Worm (Caenorhabditis elegans) whole organism, L4 larva: Measurements from ENCODE around the gene ZK616.2.

Experiments used
- F37D6.2 ChIP-seq: sonication (generic microtip); optimal IDR thresholded peaks from 2 replicates; lab custom pipeline; 2016; ENCODE audit warnings: mild to moderate bottlenecking, missing genetic modification characterization, missing compliant biosample characterization
- F44E2.7 ChIP-seq: fragments of 200-800 bp; sonication (Bioruptor generic); IDR thresholded peaks from 2 replicates; pipeline ENCODE4 v2.1.2; 2022; ENCODE audit warnings: missing genetic modification characterization, missing compliant biosample characterization
- Y48G9A.11 ChIP-seq: fragments of 200-800 bp; sonication (Bioruptor generic); IDR thresholded peaks from 2 replicates; pipeline ENCODE4 v1.3.6; 2022; ENCODE audit warnings: missing genetic modification reagents, missing genetic modification characterization, missing compliant biosample characterization
- ZK337.2 ChIP-seq: fragments of 200-800 bp; sonication (Bioruptor generic); IDR thresholded peaks from 2 replicates; pipeline ENCODE4 v1.3.6; 2022; ENCODE audit warnings: missing genetic modification reagents, missing genetic modification characterization, missing compliant biosample characterization
- aha-1 ChIP-seq: fragments of 150-350 bp; peaks from one replicate; lab custom pipeline; 2014; ENCODE audit warnings: missing biosample characterization, missing genetic modification characterization
- attf-4 ChIP-seq: sonication (generic microtip); optimal IDR thresholded peaks from 3 replicates; lab custom pipeline; 2017; ENCODE audit warnings: missing biosample characterization, missing genetic modification characterization
- ceh-28 ChIP-seq: fragments of 150-350 bp; optimal IDR thresholded peaks from 2 replicates; lab custom pipeline; 2014; ENCODE audit warnings: missing biosample characterization, missing genetic modification reagents, missing genetic modification characterization
- ceh-62 ChIP-seq: sonication (generic microtip); optimal IDR thresholded peaks from 2 replicates; lab custom pipeline; 2017; ENCODE audit warnings: missing biosample characterization, missing genetic modification characterization
- ceh-82 ChIP-seq: sonication (generic microtip); optimal IDR thresholded peaks from 2 replicates; lab custom pipeline; 2017; ENCODE audit warnings: missing biosample characterization, missing genetic modification characterization
- cey-2 ChIP-seq: sonication (generic microtip); optimal IDR thresholded peaks from 3 replicates; lab custom pipeline; 2017; ENCODE audit warnings: missing genetic modification characterization, mild to moderate bottlenecking, missing compliant biosample characterization, antibody characterized with exemption, borderline replicate concordance; ENCODE audit not compliant: insufficient read depth
- daf-8 ChIP-seq: fragments of 200-800 bp; sonication (Bioruptor generic); IDR thresholded peaks from 2 replicates; pipeline ENCODE4 v1.3.6; 2022; ENCODE audit warnings: missing genetic modification characterization, missing compliant biosample characterization
- fkh-10 ChIP-seq: fragments of 150-350 bp; optimal IDR thresholded peaks from 2 replicates; lab custom pipeline; 2014; ENCODE audit warnings: missing biosample characterization, missing genetic modification reagents, missing genetic modification characterization
- hlh-11 ChIP-seq: fragments of 200-800 bp; sonication (Bioruptor generic); optimal IDR thresholded peaks from 2 replicates; lab custom pipeline; 2018; ENCODE audit warnings: mild to moderate bottlenecking, missing genetic modification characterization, missing compliant biosample characterization
- hmg-1.1 ChIP-seq: fragments of 200-800 bp; sonication (Bioruptor generic); IDR thresholded peaks from 2 replicates; pipeline ENCODE4 v1.3.6; 2022; ENCODE audit warnings: missing genetic modification reagents, missing genetic modification characterization, missing compliant biosample characterization
- lin-13 ChIP-seq: fragments of 150-350 bp; optimal IDR thresholded peaks from 2 replicates; lab custom pipeline; 2014; ENCODE audit warnings: missing biosample characterization, missing genetic modification reagents, missing genetic modification characterization
- lin-15B ChIP-seq: fragments of 150-350 bp; sonication (generic microtip); optimal IDR thresholded peaks from 3 replicates; lab custom pipeline; 2014; ENCODE audit warnings: missing biosample characterization, missing genetic modification characterization
- lin-29 ChIP-seq: fragments of 200-800 bp; sonication (Bioruptor generic); IDR thresholded peaks from 2 replicates; pipeline ENCODE4 v1.3.6; 2022; ENCODE audit warnings: missing genetic modification reagents, missing genetic modification characterization, missing compliant biosample characterization
- madf-9 ChIP-seq: fragments of 200-800 bp; sonication (Bioruptor generic); conservative IDR thresholded peaks from 2 replicates; pipeline ENCODE4 v1.3.6; 2022; ENCODE audit warnings: missing genetic modification reagents, missing genetic modification characterization, missing compliant biosample characterization
- mdt-29 ChIP-seq: fragments of 200-800 bp; sonication (Bioruptor generic); IDR thresholded peaks from 2 replicates; pipeline ENCODE4 v1.3.6; 2022; ENCODE audit warnings: missing genetic modification reagents, missing genetic modification characterization, missing compliant biosample characterization
- mes-2 ChIP-seq: sonication (generic microtip); optimal IDR thresholded peaks from 2 replicates; lab custom pipeline; 2016; ENCODE audit warnings: missing genotype, mild to moderate bottlenecking, missing genetic modification characterization, missing compliant biosample characterization; ENCODE audit not compliant: poor library complexity, severe bottlenecking
- nhr-10 ChIP-seq: fragments of 150-350 bp; optimal IDR thresholded peaks from 2 replicates; lab custom pipeline; 2014; ENCODE audit warnings: missing biosample characterization, missing genetic modification characterization
- nhr-28 ChIP-seq: fragments of 150-350 bp; optimal IDR thresholded peaks from 2 replicates; lab custom pipeline; 2014; ENCODE audit warnings: missing biosample characterization, missing genetic modification characterization
- nhr-41 ChIP-seq: fragments of 200-800 bp; sonication (Bioruptor generic); IDR thresholded peaks from 2 replicates; pipeline ENCODE4 v1.3.6; 2022; ENCODE audit warnings: missing genetic modification reagents, missing genetic modification characterization, missing compliant biosample characterization
- nhr-42 ChIP-seq: fragments of 200-800 bp; sonication (Bioruptor generic); IDR thresholded peaks from 2 replicates; pipeline ENCODE4 v1.3.6; 2022; ENCODE audit warnings: missing genetic modification characterization, missing compliant biosample characterization
- nhr-6 ChIP-seq: fragments of 150-350 bp; optimal IDR thresholded peaks from 2 replicates; lab custom pipeline; 2014; ENCODE audit warnings: missing biosample characterization, missing genetic modification characterization
- nhr-77 ChIP-seq: fragments of 150-350 bp; optimal IDR thresholded peaks from 2 replicates; lab custom pipeline; 2014; ENCODE audit warnings: missing biosample characterization, missing genetic modification characterization
- pha-4 ChIP-seq, 2 experiments: fragments of 150-350 bp in 1 of 2; fragments of 200-800 bp in 1 of 2; sonication (Bioruptor generic) in 1 of 2; IDR thresholded peaks in 1 of 2; optimal IDR thresholded peaks in 1 of 2; 2 replicates each; pipeline versions ENCODE4 v1.3.6 to Lab custom; 2014 to 2022; ENCODE audit warnings: missing genetic modification characterization in 2 of 2, missing genetic modification reagents in 2 of 2, missing biosample characterization in 1 of 2, missing compliant biosample characterization in 1 of 2
- saeg-2 ChIP-seq: fragments of 200-800 bp; sonication (Bioruptor generic); IDR thresholded peaks from 2 replicates; pipeline ENCODE4 v1.3.6; 2022; ENCODE audit warnings: missing genetic modification reagents, missing genetic modification characterization, missing compliant biosample characterization
- snpc-4 ChIP-seq: fragments of 150-350 bp; optimal IDR thresholded peaks from 2 replicates; lab custom pipeline; 2014; ENCODE audit warnings: missing biosample characterization, missing genetic modification characterization
- tra-1 ChIP-seq: fragments of 200-800 bp; sonication (Bioruptor generic); IDR thresholded peaks from 2 replicates; pipeline ENCODE4 v1.3.6; 2022; ENCODE audit warnings: missing genetic modification reagents, missing genetic modification characterization, missing compliant biosample characterization
- unc-130 ChIP-seq: sonication (generic microtip); optimal IDR thresholded peaks from 2 replicates; lab custom pipeline; 2016; ENCODE audit warnings: missing genetic modification reagents, missing genetic modification characterization, missing compliant biosample characterization
- unc-62 ChIP-seq, 3 experiments: fragments of 150-350 bp in 1 of 3; sonication (generic microtip); optimal IDR thresholded peaks in 2 of 3; peaks in 1 of 3; 1 replicate in 1 of 3; 2 replicates in 2 of 3; lab custom pipeline; 2014 to 2017; ENCODE audit warnings: missing biosample characterization in 3 of 3, missing genetic modification characterization in 3 of 3, missing genetic modification reagents in 3 of 3, missing genotype in 1 of 3
- zag-1 ChIP-seq: fragments of 150-350 bp; optimal IDR thresholded peaks from 2 replicates; lab custom pipeline; 2014; ENCODE audit warnings: missing biosample characterization, missing genetic modification characterization
- zfp-2 ChIP-seq: sonication (generic microtip); optimal IDR thresholded peaks from 2 replicates; lab custom pipeline; 2016; ENCODE audit warnings: mild to moderate bottlenecking, missing genetic modification characterization, missing compliant biosample characterization
- zip-11 ChIP-seq: fragments of 200-800 bp; sonication (Bioruptor generic); IDR thresholded peaks from 2 replicates; pipeline ENCODE4 v1.3.6; 2022; ENCODE audit warnings: missing genetic modification characterization, missing compliant biosample characterization

The ZK616.2 gene

DNA sequence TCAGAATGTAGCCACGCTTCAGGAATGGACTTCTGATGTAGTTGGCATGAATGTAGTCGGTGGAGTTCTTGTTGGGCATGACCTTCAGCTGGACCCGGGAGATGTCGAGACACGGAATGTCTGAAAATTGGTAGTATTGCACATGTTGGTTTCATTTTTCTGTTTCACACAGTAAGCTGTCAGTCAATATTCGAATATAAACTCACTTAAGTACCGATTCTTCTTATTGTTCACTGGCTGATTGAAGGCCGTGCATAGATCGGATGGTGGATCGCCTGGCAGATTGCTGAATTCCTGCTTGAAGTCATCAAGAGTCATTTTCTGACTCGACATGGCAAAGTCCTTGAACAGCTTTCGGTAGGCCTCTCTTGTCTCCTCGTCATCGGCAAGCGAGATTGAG lies 11.5 kb downstream of the ZK616.2 start:
- no peak for TF ChIP-seq lin-13 (GFP tag; lab: Kevin White, UChicago)
- no peak for TF ChIP-seq Y48G9A.11 (GFP tag; lab: Robert Waterston, UW)
- TF ChIP-seq unc-62 (GFP tag; optimal IDR thresholded peaks at IDR 0.05 in 1 of 2; lab: Kevin White, UChicago), result peak in 1 of 2 experiments; percentile 95
- TF ChIP-seq unc-62 (tag; optimal IDR thresholded peaks at IDR 0.05; lab: Kevin White, UChicago), result no peak
- no peak for TF ChIP-seq nhr-41 (GFP tag; lab: Robert Waterston, UW)

DNA sequence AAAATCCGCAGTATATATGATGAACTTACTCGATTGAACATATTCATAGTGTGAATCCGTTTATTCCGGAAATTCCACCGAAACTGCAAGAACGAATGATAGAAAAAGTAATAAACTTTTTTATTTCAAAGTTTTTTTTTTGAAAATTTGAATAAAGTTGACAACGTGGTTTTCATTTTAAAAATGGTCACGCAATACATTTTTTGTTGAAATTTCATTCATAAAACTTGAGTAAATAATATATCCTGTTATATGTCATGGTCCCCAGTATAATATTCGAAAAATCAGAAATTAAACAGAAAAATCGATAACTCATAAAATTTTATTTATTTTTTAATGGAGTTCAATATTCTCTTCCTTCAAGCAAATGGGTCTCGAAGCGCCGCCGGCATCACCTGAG lies 13.5 kb downstream of the ZK616.2 start, which contains the start of gene ZK616.65:
ZK616.65 (minus strand) TSS at position 101 of the 400 bp plus-strand sequence.
- TF ChIP-seq hlh-11 (no peak), fkh-10 (GFP tag; lab: Kevin White, UChicago) (no peak), unc-130 (GFP tag; lab: Kevin White, UChicago) (no peak), ZK337.2 (GFP tag; lab: Robert Waterston, UW) (no peak), nhr-28 (tag; lab: Kevin White, UChicago) (no peak), mes-2 (tag; lab: Kevin White, UChicago) (no peak), daf-8 (GFP tag; lab: Robert Waterston, UW) (no peak), zfp-2 (tag; lab: Kevin White, UChicago) (no peak)

DNA sequence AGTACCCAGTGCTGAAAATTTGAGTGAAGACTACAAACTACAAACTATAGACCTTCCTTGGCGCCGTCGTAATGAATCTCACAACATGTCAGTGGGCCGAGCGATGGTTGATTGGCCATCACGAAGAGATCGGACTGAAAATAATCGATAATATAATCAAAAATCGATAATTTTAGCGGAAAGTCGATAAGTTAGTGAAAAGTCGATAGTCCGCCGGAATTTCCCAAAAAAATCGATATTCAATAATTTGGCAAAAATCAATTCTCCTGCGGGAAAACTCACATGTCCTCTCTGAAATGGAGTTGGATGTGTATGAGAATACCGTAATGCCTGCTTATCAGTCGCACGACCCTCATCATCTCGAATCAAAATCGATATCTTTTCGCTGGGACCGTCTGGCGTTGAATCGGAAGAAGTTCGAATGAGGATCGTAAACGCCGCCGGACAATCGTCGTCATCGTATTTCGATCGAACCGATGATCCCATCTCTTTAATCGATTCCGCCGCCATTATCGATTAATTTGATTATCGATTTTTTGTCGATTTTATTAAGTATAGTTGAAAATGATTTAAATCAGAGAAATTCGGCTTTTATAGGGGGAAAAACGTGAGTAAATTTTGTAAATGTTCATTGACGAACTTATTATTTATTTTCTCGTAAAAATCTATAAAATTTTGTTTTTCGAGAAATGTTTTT lies 14.2 kb downstream of the ZK616.2 start, which contains the start of gene ZK616.8:
ZK616.8 (minus strand) TSS at position 553 of the 697 bp plus-strand sequence.
- TF ChIP-seq ceh-28 (tag; lab: Kevin White, UChicago), result peak; percentile 85
- no peak for TF ChIP-seq madf-9 (GFP tag; lab: Robert Waterston, UW)

DNA sequence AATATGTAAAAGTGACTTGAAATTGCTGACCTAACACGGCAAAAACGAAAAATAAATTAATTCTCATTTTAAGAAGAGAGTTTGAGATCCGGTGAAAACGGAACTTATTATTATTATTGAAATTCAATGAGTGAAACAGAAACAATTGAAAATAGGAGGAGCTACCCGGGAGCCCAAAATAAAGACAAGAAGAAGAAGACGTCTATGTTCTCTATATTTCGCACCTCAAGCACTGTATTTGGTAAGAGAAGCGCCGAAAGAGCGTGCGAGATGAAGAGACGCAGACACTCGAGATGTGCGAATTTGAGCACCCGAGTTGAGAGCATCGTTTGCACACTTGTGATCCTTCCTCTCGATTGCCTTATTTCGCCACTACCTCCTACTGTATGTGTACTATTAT lies 18.1 kb downstream of the ZK616.2 start, which contains the start of gene spp-7:
spp-7 (minus strand) TSS at position 101 of the 400 bp plus-strand sequence.
- TF ChIP-seq tra-1 (GFP tag; lab: Robert Waterston, UW) (no peak), lin-15B (tag; lab: Kevin White, UChicago) (no peak), snpc-4 (no peak), zag-1 (tag; lab: Kevin White, UChicago) (no peak), F37D6.2 (tag; lab: Kevin White, UChicago) (no peak), hmg-1.1 (GFP tag; lab: Robert Waterston, UW) (no peak), zip-11 (GFP tag; lab: Robert Waterston, UW) (no peak), mdt-29 (GFP tag; lab: Robert Waterston, UW) (no peak), nhr-10 (tag; lab: Kevin White, UChicago) (no peak), ceh-62 (no peak)

- TF ChIP-seq nhr-77 (tag; lab: Kevin White, UChicago) (no peak), cey-2 (no peak), attf-4 (tag; lab: Kevin White, UChicago) (no peak), nhr-6 (no peak), lin-29 (GFP tag; lab: Robert Waterston, UW) (no peak), F37D6.2 (tag; lab: Kevin White, UChicago) (no peak), lin-13 (GFP tag; lab: Kevin White, UChicago) (no peak), aha-1 (tag; lab: Kevin White, UChicago) (no peak), ceh-82 (tag; lab: Kevin White, UChicago) (no peak), nhr-42 (GFP tag; lab: Robert Waterston, UW) (no peak), saeg-2 (GFP tag; lab: Robert Waterston, UW) (no peak), F44E2.7 (GFP tag; lab: Robert Waterston, UW) (no peak), ZK337.2 (GFP tag; lab: Robert Waterston, UW) (no peak), pha-4 (GFP tag; IDR thresholded peaks at IDR 0.05; lab: Robert Waterston, UW) (no peak), pha-4 (tag; optimal IDR thresholded peaks at IDR 0.05; lab: Kevin White, UChicago) (no peak)
Observed at ce11 chrIV:5419122-5419521, 21.5 kb downstream of the ZK616.2 start, which contains the start of gene ehn-3. Gene ehn-3 (minus strand): TSS chrIV:5419222.
